Worm (Caenorhabditis elegans) whole organism, L2 larva: ENCODE data around the gene pmp-5.

Experiments
- fos-1 ChIP-seq: fragments of 150-350 bp; optimal IDR thresholded peaks from 2 replicates; lab custom pipeline; 2014; ENCODE audit warnings: missing biosample characterization, missing genetic modification characterization
- mbf-1 ChIP-seq: sonication (generic microtip); optimal IDR thresholded peaks from 2 replicates; lab custom pipeline; 2017; ENCODE audit warnings: missing biosample characterization, missing genetic modification characterization

- TF ChIP-seq fos-1 (tag; lab: Kevin White, UChicago) (no peak), mbf-1 (tag; lab: Kevin White, UChicago) (no peak)
Measured at ce11 chrV:6645810-6646209, 19.8 kb downstream of the pmp-5 start.
